Fruit fly (Drosophila melanogaster) whole organism, embryonic: ENCODE measurements around the gene CG15046.

Experiments used
- Bteb2 ChIP-seq: fragments of 200-800 bp; sonication (Bioruptor generic); optimal IDR thresholded peaks from 2 replicates; lab custom pipeline; 2016; ENCODE audit warnings: missing biosample characterization, missing genetic modification characterization
- C15 ChIP-seq: fragments of 200-800 bp; sonication (Bioruptor generic); IDR thresholded peaks from 3 replicates; pipeline ENCODE4 v1.3.6; 2022; ENCODE audit warnings: missing biosample characterization, missing genetic modification characterization
- CG10565 ChIP-seq: fragments of 200-800 bp; sonication (Bioruptor generic); optimal IDR thresholded peaks from 3 replicates; lab custom pipeline; 2016; ENCODE audit warnings: missing biosample characterization, mild to moderate bottlenecking, missing genetic modification characterization
- CG10959 ChIP-seq: fragments of 200-800 bp; sonication (Bioruptor generic); IDR thresholded peaks from 2 replicates; pipeline ENCODE4 v1.3.6; 2022; ENCODE audit warnings: missing biosample characterization, missing genetic modification characterization
- CG12299 ChIP-seq: fragments of 200-800 bp; sonication (Bioruptor generic); optimal IDR thresholded peaks from 2 replicates; lab custom pipeline; 2018; ENCODE audit warnings: missing biosample characterization, mild to moderate bottlenecking, missing genetic modification characterization
- CG13287 ChIP-seq: fragments of 200-800 bp; sonication (Bioruptor generic); IDR thresholded peaks from 2 replicates; pipeline ENCODE4 v1.3.6; 2022; ENCODE audit warnings: missing biosample characterization, missing genetic modification characterization; ENCODE audit not compliant: partially characterized antibody
- CG14014 ChIP-seq: fragments of 200-800 bp; sonication (Bioruptor generic); IDR thresholded peaks from 2 replicates; pipeline ENCODE4 v1.3.6; 2022; ENCODE audit warnings: missing biosample characterization, missing genetic modification characterization
- CG14710 ChIP-seq: fragments of 200-800 bp; sonication (Bioruptor generic); optimal IDR thresholded peaks from 3 replicates; lab custom pipeline; 2019; ENCODE audit warnings: missing biosample characterization, mild to moderate bottlenecking, missing genetic modification characterization, moderate library complexity
- CG18262 ChIP-seq: fragments of 200-800 bp; optimal IDR thresholded peaks from 3 replicates; lab custom pipeline; 2019; ENCODE audit warnings: missing biosample characterization, mild to moderate bottlenecking, missing genetic modification characterization, moderate library complexity
- CG2120 ChIP-seq: fragments of 200-800 bp; sonication (Bioruptor generic); optimal IDR thresholded peaks from 3 replicates; lab custom pipeline; 2016; ENCODE audit warnings: missing biosample characterization, missing genetic modification characterization
- CG31365 ChIP-seq: fragments of 200-800 bp; sonication (Bioruptor generic); optimal IDR thresholded peaks from 2 replicates; lab custom pipeline; 2018; ENCODE audit warnings: missing biosample characterization, mild to moderate bottlenecking, missing genetic modification characterization
- CG6254 ChIP-seq: fragments of 200-800 bp; sonication (Bioruptor generic); optimal IDR thresholded peaks from 3 replicates; lab custom pipeline; 2017; ENCODE audit warnings: mild to moderate bottlenecking, missing biosample characterization, missing genetic modification reagents, missing genetic modification characterization
- CG6683 ChIP-seq: fragments of 200-800 bp; sonication (Bioruptor generic); optimal IDR thresholded peaks from 2 replicates; lab custom pipeline; 2017; ENCODE audit warnings: missing biosample characterization, mild to moderate bottlenecking, missing genetic modification characterization, missing genetic modification reagents
- CG7745 ChIP-seq: fragments of 200-800 bp; sonication (Bioruptor generic); optimal IDR thresholded peaks from 2 replicates; lab custom pipeline; 2018; ENCODE audit warnings: missing biosample characterization, mild to moderate bottlenecking, missing genetic modification characterization, moderate library complexity
- CG8290 ChIP-seq, 3 experiments: fragments of 200-800 bp; sonication (Bioruptor generic); optimal IDR thresholded peaks; 2 replicates each; lab custom pipeline; 2016 to 2019; ENCODE audit warnings: missing biosample characterization in 3 of 3, missing genetic modification characterization in 3 of 3, mild to moderate bottlenecking in 2 of 3, moderate library complexity in 1 of 3
- Chrac-16 ChIP-seq: fragments of 200-800 bp; sonication (Bioruptor generic); optimal IDR thresholded peaks from 3 replicates; lab custom pipeline; 2016; ENCODE audit warnings: missing biosample characterization, missing genetic modification characterization
- D ChIP-seq, 2 experiments: fragments of 200-800 bp in 1 of 2; fragments of >200 bp in 1 of 2; sonication (Bioruptor generic) in 1 of 2; optimal IDR thresholded peaks; 2 replicates in 1 of 2; 3 replicates in 1 of 2; lab custom pipeline; 2017; ENCODE audit warnings: mild to moderate bottlenecking in 1 of 2, missing biosample characterization in 1 of 2, missing genetic modification characterization in 1 of 2, missing genetic modification reagents in 1 of 2
- D19B ChIP-seq: fragments of 200-800 bp; sonication (Bioruptor generic); optimal IDR thresholded peaks from 2 replicates; lab custom pipeline; 2017; ENCODE audit warnings: missing biosample characterization, mild to moderate bottlenecking, missing genetic modification characterization
- Dp ChIP-seq: fragments of 200-800 bp; sonication (Bioruptor generic); optimal IDR thresholded peaks from 2 replicates; lab custom pipeline; 2018; ENCODE audit warnings: missing biosample characterization, mild to moderate bottlenecking, missing genetic modification characterization, moderate library complexity
- Elba2 ChIP-seq: fragments of 200-800 bp; sonication (Bioruptor generic); optimal IDR thresholded peaks from 3 replicates; lab custom pipeline; 2016; ENCODE audit warnings: missing biosample characterization, missing genetic modification characterization
- Lhr ChIP-seq: fragments of 200-800 bp; sonication (Bioruptor generic); optimal IDR thresholded peaks from 3 replicates; lab custom pipeline; 2017; ENCODE audit warnings: mild to moderate bottlenecking, missing biosample characterization, missing genetic modification reagents, missing genetic modification characterization
- Neu2 ChIP-seq: fragments of 200-800 bp; sonication (Bioruptor generic); optimal IDR thresholded peaks from 3 replicates; lab custom pipeline; 2016; ENCODE audit warnings: missing biosample characterization, missing genetic modification characterization, borderline replicate concordance
- Scr ChIP-seq: fragments of 200-800 bp; sonication (Bioruptor generic); IDR thresholded peaks from 2 replicates; pipeline ENCODE4 v1.3.6; 2022; ENCODE audit warnings: missing biosample characterization, missing genetic modification characterization; ENCODE audit not compliant: partially characterized antibody
- Spps ChIP-seq: fragments of 200-800 bp; sonication (Bioruptor generic); optimal IDR thresholded peaks from 2 replicates; lab custom pipeline; 2018; ENCODE audit warnings: missing biosample characterization, mild to moderate bottlenecking, missing genetic modification characterization
- Stat92E ChIP-seq, 3 experiments: fragments of >200 bp in 2 of 3; fragments of 200-800 bp in 1 of 3; sonication (Bioruptor generic) in 1 of 3; optimal IDR thresholded peaks; 2 replicates each; lab custom pipeline; 2017 to 2019; ENCODE audit warnings: missing biosample characterization in 3 of 3, missing genetic modification characterization in 3 of 3, mild to moderate bottlenecking in 1 of 3, moderate library complexity in 1 of 3
- ara ChIP-seq: fragments of 200-800 bp; sonication (Bioruptor generic); IDR thresholded peaks from 2 replicates; pipeline ENCODE4 v1.3.6; 2022; ENCODE audit warnings: missing biosample characterization, missing genetic modification characterization
- ash1 ChIP-seq: fragments of 200-800 bp; sonication (Bioruptor generic); optimal IDR thresholded peaks from 2 replicates; lab custom pipeline; 2018; ENCODE audit warnings: missing biosample characterization, mild to moderate bottlenecking, missing genetic modification characterization
- cg ChIP-seq: fragments of 200-800 bp; sonication (Bioruptor generic); optimal IDR thresholded peaks from 3 replicates; lab custom pipeline; 2019; ENCODE audit warnings: missing biosample characterization, mild to moderate bottlenecking, missing genetic modification characterization, moderate library complexity
- chinmo ChIP-seq: fragments of 200-800 bp; sonication (Bioruptor generic); IDR thresholded peaks from 4 replicates; pipeline ENCODE4 v1.3.6; 2022; ENCODE audit warnings: missing biosample characterization, missing genetic modification characterization; ENCODE audit not compliant: partially characterized antibody
- ci ChIP-seq: fragments of 200-800 bp; sonication (Bioruptor generic); IDR thresholded peaks from 3 replicates; pipeline ENCODE4 v1.3.6; 2022; ENCODE audit warnings: missing biosample characterization, missing genetic modification characterization
- crol ChIP-seq: fragments of 200-800 bp; sonication (Bioruptor generic); IDR thresholded peaks from 2 replicates; pipeline ENCODE4 v1.3.6; 2022; ENCODE audit warnings: missing biosample characterization, missing genetic modification characterization
- fru ChIP-seq: fragments of >200 bp; optimal IDR thresholded peaks from 2 replicates; lab custom pipeline; 2017
- gfzf ChIP-seq: fragments of 200-800 bp; sonication (Bioruptor generic); optimal IDR thresholded peaks from 2 replicates; lab custom pipeline; 2016; ENCODE audit warnings: missing biosample characterization, mild to moderate bottlenecking, missing genetic modification characterization, moderate library complexity
- gsb ChIP-seq: fragments of 200-800 bp; sonication (Bioruptor generic); IDR thresholded peaks from 2 replicates; pipeline ENCODE4 v1.3.6; 2022; ENCODE audit warnings: missing biosample characterization, missing genetic modification characterization
- hb ChIP-seq: fragments of 200-800 bp; sonication (Bioruptor generic); IDR thresholded peaks from 3 replicates; pipeline ENCODE4 v1.3.6; 2022; ENCODE audit warnings: missing biosample characterization, missing genetic modification characterization; ENCODE audit not compliant: partially characterized antibody
- hth ChIP-seq: fragments of >200 bp; optimal IDR thresholded peaks from 2 replicates; lab custom pipeline; 2017; ENCODE audit warnings: inconsistent platforms
- kni ChIP-seq: fragments of 200-800 bp; sonication (Bioruptor generic); optimal IDR thresholded peaks from 3 replicates; lab custom pipeline; 2017; ENCODE audit warnings: mild to moderate bottlenecking, missing biosample characterization, missing genetic modification reagents, missing genetic modification characterization
- knrl ChIP-seq: fragments of 200-800 bp; sonication (Bioruptor generic); IDR thresholded peaks from 3 replicates; pipeline ENCODE4 v1.3.6; 2022; ENCODE audit warnings: missing biosample characterization, missing genetic modification characterization; ENCODE audit not compliant: partially characterized antibody
- nau ChIP-seq: fragments of 200-800 bp; sonication (Bioruptor generic); optimal IDR thresholded peaks from 3 replicates; lab custom pipeline; 2017; ENCODE audit warnings: missing biosample characterization, mild to moderate bottlenecking, missing genetic modification characterization, missing genetic modification reagents
- p53 ChIP-seq: fragments of 200-800 bp; sonication (Bioruptor generic); optimal IDR thresholded peaks from 2 replicates; lab custom pipeline; 2016; ENCODE audit warnings: missing biosample characterization, missing genetic modification characterization
- peb ChIP-seq: fragments of 200-800 bp; sonication (Bioruptor generic); IDR thresholded peaks from 2 replicates; pipeline ENCODE4 v1.3.6; 2022; ENCODE audit warnings: missing biosample characterization, missing genetic modification characterization
- pnt ChIP-seq: fragments of 200-800 bp; sonication (Bioruptor generic); optimal IDR thresholded peaks from 3 replicates; lab custom pipeline; 2016; ENCODE audit warnings: missing biosample characterization, missing genetic modification characterization
- pros ChIP-seq: fragments of 200-800 bp; sonication (Bioruptor generic); optimal IDR thresholded peaks from 3 replicates; lab custom pipeline; 2019; ENCODE audit warnings: missing biosample characterization, mild to moderate bottlenecking, missing genetic modification characterization, moderate library complexity
- scrt ChIP-seq: fragments of 200-800 bp; sonication (Bioruptor generic); optimal IDR thresholded peaks from 2 replicates; lab custom pipeline; 2018; ENCODE audit warnings: missing biosample characterization, mild to moderate bottlenecking, missing genetic modification characterization, moderate library complexity
- sisA ChIP-seq: fragments of 200-800 bp; sonication (Bioruptor generic); IDR thresholded peaks from 2 replicates; pipeline ENCODE4 v1.3.6; 2022; ENCODE audit warnings: missing biosample characterization, missing genetic modification characterization
- unpg ChIP-seq: fragments of 200-800 bp; sonication (Bioruptor generic); optimal IDR thresholded peaks from 3 replicates; lab custom pipeline; 2018; ENCODE audit warnings: missing biosample characterization, mild to moderate bottlenecking, missing genetic modification characterization, moderate library complexity
- wor ChIP-seq: fragments of 200-800 bp; sonication (Bioruptor generic); IDR thresholded peaks from 2 replicates; pipeline ENCODE4 v1.3.6; 2022; ENCODE audit warnings: missing biosample characterization, missing genetic modification characterization
- zfh1 ChIP-seq: fragments of 200-800 bp; sonication (Bioruptor generic); IDR thresholded peaks from 3 replicates; pipeline ENCODE4 v1.3.6; 2022; ENCODE audit warnings: missing biosample characterization, missing genetic modification characterization

CG15046 gene

DNA sequence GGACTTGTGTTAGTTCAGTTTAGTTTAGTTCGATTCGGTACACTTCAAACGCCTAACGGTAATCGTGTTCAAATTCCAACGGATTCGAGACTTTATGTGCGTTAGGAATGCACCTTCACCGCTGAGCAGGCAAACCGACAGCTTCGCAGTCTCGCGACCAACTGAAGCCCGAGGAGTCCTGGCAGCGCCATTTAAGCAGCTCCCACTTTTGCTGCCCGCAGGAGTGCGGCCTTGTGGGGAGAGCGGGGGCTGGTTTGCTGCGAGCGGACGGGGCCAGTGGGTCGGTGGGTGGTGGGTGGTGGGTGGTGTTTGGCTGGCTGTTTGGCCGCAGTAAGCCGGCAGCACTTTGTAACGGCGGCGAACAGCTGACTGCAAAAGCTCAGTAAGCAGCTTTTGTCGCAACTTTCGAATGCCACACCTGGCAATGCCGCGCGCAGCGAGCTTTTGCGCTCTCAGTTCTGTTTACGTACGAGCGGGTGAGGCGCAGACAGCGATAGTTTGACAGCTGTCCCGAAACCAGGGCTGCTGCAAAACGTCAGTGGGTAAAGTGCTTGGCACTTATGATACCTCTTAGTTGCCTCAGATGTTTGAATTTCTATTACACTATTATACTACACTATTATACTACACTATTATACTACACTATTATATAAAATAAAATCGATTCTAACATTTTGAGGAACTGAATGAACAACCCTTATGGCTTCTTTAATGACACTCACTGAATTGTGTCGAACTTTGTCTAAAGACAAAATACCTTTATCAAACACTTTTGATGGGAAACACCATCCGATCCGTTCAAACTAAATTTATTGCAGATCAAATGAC lies 9.9 kb downstream of the CG15046 start, which contains the start of gene CG32547 (continued):
- TF ChIP-seq Stat92E (GFP tag; optimal IDR thresholded peaks at IDR 0.05; lab: Kevin White, UChicago) (no peak), nau (GFP tag; lab: Kevin White, UChicago) (peak; percentile 3), sisA (no peak), Bteb2 (no peak), wor (GFP tag; lab: Robert Waterston, UW) (no peak), CG8290 (GFP tag; optimal IDR thresholded peaks at IDR 0.05; lab: Kevin White, UChicago) (no peak), CG8290 (tag; optimal IDR thresholded peaks at IDR 0.05; lab: Kevin White, UChicago) (no peak), CG14710 (tag; lab: Kevin White, UChicago) (no peak), C15 (GFP tag; lab: Robert Waterston, UW) (no peak), gsb (GFP tag; lab: Robert Waterston, UW) (no peak), CG6683 (GFP tag; lab: Kevin White, UChicago) (no peak), D19B (GFP tag; lab: Kevin White, UChicago) (peak; percentile 96), hth (no peak), ash1 (GFP tag; lab: Kevin White, UChicago) (no peak), fru (lab: Kevin White, UChicago) (no peak), Dp (GFP tag; lab: Kevin White, UChicago) (peak; percentile 6), D (optimal IDR thresholded peaks at IDR 0.05; lab: Kevin White, UChicago) (no peak), D (GFP tag; optimal IDR thresholded peaks at IDR 0.05; lab: Kevin White, UChicago) (no peak), ara (GFP tag; lab: Robert Waterston, UW) (no peak), CG13287 (GFP tag; lab: Robert Waterston, UW) (peak; percentile 45; the same call in 1 of the 2 replicates), p53 (GFP tag; lab: Kevin White, UChicago) (no peak), CG18262 (no peak), crol (GFP tag; lab: Robert Waterston, UW) (peak; percentile 67), CG10565 (GFP tag; lab: Kevin White, UChicago) (no peak), CG12299 (tag; lab: Kevin White, UChicago) (no peak), pnt (GFP tag; lab: Kevin White, UChicago) (no peak), CG2120 (peak; percentile 5), Elba2 (GFP tag; lab: Kevin White, UChicago) (no peak), CG10959 (GFP tag; lab: Robert Waterston, UW) (0 out of 2 replicates have a peak, but pooled peaks have one; percentile 10), scrt (GFP tag; lab: Kevin White, UChicago) (peak; percentile 36), hb (GFP tag; lab: Robert Waterston, UW) (no peak), chinmo (no peak), unpg (GFP tag; lab: Kevin White, UChicago) (peak; percentile 1), Neu2 (no peak), Scr (no peak), Spps (no peak), cg (no peak), knrl (GFP tag; lab: Robert Waterston, UW) (no peak), Chrac-16 (GFP tag; lab: Kevin White, UChicago) (no peak), pros (GFP tag; lab: Kevin White, UChicago) (no peak), zfh1 (no peak), kni (GFP tag; lab: Kevin White, UChicago) (no peak), Lhr (GFP tag; lab: Kevin White, UChicago) (no peak), CG14014 (GFP tag; lab: Robert Waterston, UW) (no peak), ci (GFP tag; lab: Robert Waterston, UW) (0 out of 3 replicates have a peak, but pooled peaks have one; percentile 34), peb (no peak), CG7745 (tag; lab: Kevin White, UChicago) (no peak), gfzf (no peak), CG31365 (tag; lab: Kevin White, UChicago) (no peak), CG6254 (GFP tag; lab: Kevin White, UChicago) (no peak)
